Worm (Caenorhabditis elegans): ENCODE results near the gene cutl-24.

Gene cutl-24

ce11 chrIV:141022-141421 is 23.9 kb upstream of the cutl-24 start:
- TF ChIP-seq med-1 (GFP tag; optimal IDR thresholded peaks at IDR 0.05; ENCODE audit: insufficient read depth) (no peak), ref-1 (GFP tag; conservative IDR thresholded peaks at IDR 0.05) (no peak), ztf-23 (GFP tag; IDR thresholded peaks at IDR 0.05) (no peak), klf-2 (GFP tag; conservative IDR thresholded peaks at IDR 0.05) (no peak), cog-1 (tag; optimal IDR thresholded peaks at IDR 0.05) (no peak), tab-1 (GFP tag; IDR thresholded peaks at IDR 0.05) (no peak), ztf-29 (GFP tag; IDR thresholded peaks at IDR 0.05) (no peak), flt-1 (GFP tag; IDR thresholded peaks at IDR 0.05) (no peak), T22C8.4 (GFP tag; IDR thresholded peaks at IDR 0.05) (no peak)

DNA sequence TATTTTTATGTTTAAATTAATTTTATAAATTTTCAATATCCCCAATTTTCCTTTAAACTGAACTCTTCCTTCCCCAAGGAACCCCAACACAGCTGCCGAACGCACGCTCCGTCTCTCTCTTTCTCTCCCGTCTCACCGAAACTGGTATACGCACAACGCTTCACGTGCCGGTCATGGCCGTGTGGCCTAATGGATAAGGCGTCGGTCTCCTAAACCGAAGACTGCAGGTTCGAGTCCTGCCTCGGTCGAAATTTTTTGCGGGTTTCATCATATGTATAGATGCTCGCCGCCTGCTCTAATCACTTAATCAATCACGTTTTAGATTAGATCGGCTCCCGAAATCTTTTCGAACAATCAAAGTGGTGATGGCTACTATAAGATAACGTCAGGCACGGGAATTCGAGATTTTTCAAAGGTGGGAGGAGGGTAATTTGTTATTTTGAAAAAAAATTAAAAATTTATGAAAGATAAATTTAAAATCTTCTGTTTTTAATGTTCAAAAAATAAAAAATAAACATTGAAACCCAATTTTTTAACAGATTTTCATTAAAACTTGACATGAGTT is 21.0 kb upstream of the cutl-24 start:
- TF ChIP-seq ztf-29 (GFP tag; IDR thresholded peaks at IDR 0.05) (peak; percentile 98), klf-2 (GFP tag; conservative IDR thresholded peaks at IDR 0.05) (peak; percentile 97), tab-1 (GFP tag; IDR thresholded peaks at IDR 0.05) (peak; percentile 99), ref-1 (GFP tag; conservative IDR thresholded peaks at IDR 0.05) (peak; percentile 95), ztf-23 (GFP tag; IDR thresholded peaks at IDR 0.05) (peak; percentile 96), cog-1 (tag; optimal IDR thresholded peaks at IDR 0.05) (peak; percentile 94), flt-1 (GFP tag; IDR thresholded peaks at IDR 0.05) (peak; percentile 98), med-1 (GFP tag; optimal IDR thresholded peaks at IDR 0.05; ENCODE audit: insufficient read depth) (peak; percentile 70), T22C8.4 (GFP tag; IDR thresholded peaks at IDR 0.05) (peak; percentile 94)

- no peak for TF ChIP-seq tab-1 (GFP tag; IDR thresholded peaks at IDR 0.05)
- TF ChIP-seq ref-1 (GFP tag; conservative IDR thresholded peaks at IDR 0.05): no peak
- TF ChIP-seq klf-2 (GFP tag; conservative IDR thresholded peaks at IDR 0.05): no peak
- no peak for TF ChIP-seq ztf-23 (GFP tag; IDR thresholded peaks at IDR 0.05)
- TF ChIP-seq med-1 (GFP tag; optimal IDR thresholded peaks at IDR 0.05; ENCODE audit: insufficient read depth): no peak
These were observed 17.1 kb upstream of the cutl-24 start, which contains the start of gene col-99 for ce11 chrIV:147819-148218. col-99 (minus strand) TSS chrIV:147919.

DNA sequence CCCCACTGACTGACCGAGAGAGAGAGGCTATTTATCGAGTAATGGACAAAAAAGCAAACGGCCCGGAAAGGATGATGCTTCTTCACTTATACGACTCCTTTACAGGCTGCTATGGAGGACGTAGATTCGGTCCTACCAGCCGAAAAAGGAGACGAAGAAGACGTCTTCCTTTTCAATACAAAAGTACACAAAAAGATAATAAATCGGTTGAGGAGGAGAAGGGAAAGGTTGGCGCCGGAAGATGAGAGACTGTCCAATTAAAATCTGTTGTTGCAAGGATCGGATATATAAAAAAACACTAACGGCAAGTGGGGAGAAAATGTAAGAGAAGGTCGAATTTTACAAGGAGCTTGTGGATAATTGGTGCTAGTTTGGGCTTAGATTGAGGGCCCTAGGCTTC is 16.1 kb upstream of the cutl-24 start:
- TF ChIP-seq T22C8.4 (GFP tag; IDR thresholded peaks at IDR 0.05): no peak
- TF ChIP-seq ref-1 (GFP tag; conservative IDR thresholded peaks at IDR 0.05): no peak
- no peak for TF ChIP-seq klf-2 (GFP tag; conservative IDR thresholded peaks at IDR 0.05)
- TF ChIP-seq cog-1 (tag; optimal IDR thresholded peaks at IDR 0.05): no peak
- TF ChIP-seq ztf-23 (GFP tag; IDR thresholded peaks at IDR 0.05): no peak
- TF ChIP-seq tab-1 (GFP tag; IDR thresholded peaks at IDR 0.05): no peak
- no peak for TF ChIP-seq med-1 (GFP tag; optimal IDR thresholded peaks at IDR 0.05; ENCODE audit: insufficient read depth)
- TF ChIP-seq ztf-29 (GFP tag; IDR thresholded peaks at IDR 0.05): no peak

ce11 chrIV:149794-150193 is 15.1 kb upstream of the cutl-24 start:
- TF ChIP-seq cog-1 (tag; optimal IDR thresholded peaks at IDR 0.05) (no peak), T22C8.4 (GFP tag; IDR thresholded peaks at IDR 0.05) (no peak), flt-1 (GFP tag; IDR thresholded peaks at IDR 0.05) (no peak), ztf-23 (GFP tag; IDR thresholded peaks at IDR 0.05) (no peak), ztf-29 (GFP tag; IDR thresholded peaks at IDR 0.05) (no peak), ref-1 (GFP tag; conservative IDR thresholded peaks at IDR 0.05) (no peak)

DNA sequence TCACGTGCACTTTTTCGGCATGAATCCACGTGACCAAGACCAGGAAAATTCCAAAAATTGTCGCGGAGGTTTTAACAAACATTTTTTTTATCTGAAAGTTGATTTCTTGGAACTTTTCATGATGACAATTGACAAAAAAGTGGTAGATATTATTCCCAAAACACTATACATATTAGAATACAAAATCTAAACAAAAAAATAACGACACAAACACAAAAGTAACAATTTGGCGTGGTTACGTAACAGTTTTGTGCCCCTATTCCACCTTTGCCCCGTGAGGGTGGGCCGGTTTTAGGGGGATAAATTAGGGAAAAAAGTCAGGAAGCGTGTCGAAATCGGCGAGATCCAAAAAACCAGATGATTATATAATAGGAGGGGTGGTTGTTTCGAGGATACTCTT is 7.1 kb upstream of the cutl-24 start, which contains the start of gene gegf-1:
gegf-1 (minus strand) TSS at position 101 of the 400 bp plus-strand sequence.
- TF ChIP-seq cog-1 (tag; optimal IDR thresholded peaks at IDR 0.05): no peak
- TF ChIP-seq ref-1 (GFP tag; conservative IDR thresholded peaks at IDR 0.05): no peak
- TF ChIP-seq flt-1 (GFP tag; IDR thresholded peaks at IDR 0.05): no peak
- TF ChIP-seq ztf-23 (GFP tag; IDR thresholded peaks at IDR 0.05): no peak
- TF ChIP-seq T22C8.4 (GFP tag; IDR thresholded peaks at IDR 0.05): no peak
- TF ChIP-seq ztf-29 (GFP tag; IDR thresholded peaks at IDR 0.05): no peak
- TF ChIP-seq tab-1 (GFP tag; IDR thresholded peaks at IDR 0.05): no peak
- no peak for TF ChIP-seq med-1 (GFP tag; optimal IDR thresholded peaks at IDR 0.05; ENCODE audit: insufficient read depth)
- no peak for TF ChIP-seq klf-2 (GFP tag; conservative IDR thresholded peaks at IDR 0.05)

DNA sequence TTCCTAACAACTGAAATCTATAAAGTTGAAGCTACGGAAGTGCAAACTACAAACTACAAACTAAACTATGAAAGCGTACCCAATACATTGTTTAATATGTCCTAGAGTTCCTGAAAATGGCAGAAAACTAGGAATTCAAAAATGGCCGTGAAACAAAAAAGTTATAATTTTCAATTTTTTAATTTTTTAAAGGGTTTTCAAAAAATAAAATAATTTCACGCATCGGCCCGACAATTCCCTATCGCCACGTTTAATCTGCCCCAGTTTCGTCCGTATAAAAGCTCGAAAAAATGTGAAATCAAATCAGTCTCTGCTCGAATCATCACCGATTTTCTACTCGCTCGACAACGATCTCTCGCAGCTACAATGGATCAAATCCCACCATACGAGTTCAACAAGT is 6.2 kb upstream of the cutl-24 start, which contains the start of gene Y38C1AA.7:
Y38C1AA.7 (plus strand) TSS at position 301 of the 400 bp plus-strand sequence.
- TF ChIP-seq cog-1 (tag; optimal IDR thresholded peaks at IDR 0.05) (no peak), ztf-23 (GFP tag; IDR thresholded peaks at IDR 0.05) (no peak), ref-1 (GFP tag; conservative IDR thresholded peaks at IDR 0.05) (no peak), flt-1 (GFP tag; IDR thresholded peaks at IDR 0.05) (no peak), tab-1 (GFP tag; IDR thresholded peaks at IDR 0.05) (no peak), T22C8.4 (GFP tag; IDR thresholded peaks at IDR 0.05) (no peak), med-1 (GFP tag; optimal IDR thresholded peaks at IDR 0.05; ENCODE audit: insufficient read depth) (no peak), klf-2 (GFP tag; conservative IDR thresholded peaks at IDR 0.05) (no peak), ztf-29 (GFP tag; IDR thresholded peaks at IDR 0.05) (no peak)

- TF ChIP-seq tab-1 (GFP tag; IDR thresholded peaks at IDR 0.05) (no peak), ztf-23 (GFP tag; IDR thresholded peaks at IDR 0.05) (no peak), klf-2 (GFP tag; conservative IDR thresholded peaks at IDR 0.05) (no peak), flt-1 (GFP tag; IDR thresholded peaks at IDR 0.05) (no peak), med-1 (GFP tag; optimal IDR thresholded peaks at IDR 0.05; ENCODE audit: insufficient read depth) (no peak), ref-1 (GFP tag; conservative IDR thresholded peaks at IDR 0.05) (no peak), T22C8.4 (GFP tag; IDR thresholded peaks at IDR 0.05) (no peak), ztf-29 (GFP tag; IDR thresholded peaks at IDR 0.05) (no peak), cog-1 (tag; optimal IDR thresholded peaks at IDR 0.05) (no peak)
These were observed 5.0 kb upstream of the cutl-24 start, which contains the start of gene Y38C1AA.19 for ce11 chrIV:159864-160263. Y38C1AA.19 (plus strand) TSS chrIV:160164.

DNA sequence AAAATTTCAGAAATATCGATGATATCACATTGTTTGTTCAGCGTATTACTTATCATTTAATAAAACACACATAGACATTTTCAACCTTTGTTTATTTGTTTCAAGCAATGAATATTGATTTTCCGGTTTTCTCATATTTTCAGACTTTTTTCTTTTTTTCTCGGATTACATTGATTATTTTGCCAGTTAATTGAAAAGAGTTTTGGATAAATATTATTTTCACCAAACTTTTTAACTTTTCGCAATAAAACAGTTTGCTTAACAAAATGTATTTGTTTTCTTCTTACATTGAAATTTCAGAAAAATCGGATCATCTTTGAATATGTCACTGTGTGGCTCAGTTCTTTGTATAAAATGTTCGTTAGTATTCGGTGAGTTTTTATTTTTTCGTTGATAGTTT is 2.3 kb upstream of the cutl-24 start, which contains the start of gene Y38C1AA.6:
Y38C1AA.6 (plus strand) TSS at position 301 of the 400 bp plus-strand sequence.
- TF ChIP-seq ztf-29 (GFP tag; IDR thresholded peaks at IDR 0.05): no peak
- no peak for TF ChIP-seq ztf-23 (GFP tag; IDR thresholded peaks at IDR 0.05)
- TF ChIP-seq klf-2 (GFP tag; conservative IDR thresholded peaks at IDR 0.05): no peak
- TF ChIP-seq ref-1 (GFP tag; conservative IDR thresholded peaks at IDR 0.05): no peak
- TF ChIP-seq T22C8.4 (GFP tag; IDR thresholded peaks at IDR 0.05): no peak
- no peak for TF ChIP-seq med-1 (GFP tag; optimal IDR thresholded peaks at IDR 0.05; ENCODE audit: insufficient read depth)
- no peak for TF ChIP-seq cog-1 (tag; optimal IDR thresholded peaks at IDR 0.05)
- no peak for TF ChIP-seq tab-1 (GFP tag; IDR thresholded peaks at IDR 0.05)
- TF ChIP-seq flt-1 (GFP tag; IDR thresholded peaks at IDR 0.05): no peak

Measured in whole organism, midembryonic.